Worm (Caenorhabditis elegans) whole organism, late embryonic: ENCODE data around the gene gsto-3.
A peak's percentile ranks its signal among the peaks of the same experiment; 100 is the strongest.

Experiments used
- C08G9.2 ChIP-seq: sonication (generic microtip); optimal IDR thresholded peaks from 2 replicates; lab custom pipeline; 2016; ENCODE audit warnings: mild to moderate bottlenecking, missing genetic modification characterization, moderate library complexity, missing compliant biosample characterization
- F13H6.1 ChIP-seq: sonication (generic microtip); optimal IDR thresholded peaks from 2 replicates; lab custom pipeline; 2016; ENCODE audit warnings: missing genetic modification characterization, missing compliant biosample characterization
- ahr-1 ChIP-seq: sonication (generic microtip); optimal IDR thresholded peaks from 2 replicates; lab custom pipeline; 2016; ENCODE audit warnings: missing genetic modification characterization, missing compliant biosample characterization
- ama-1 ChIP-seq: fragments of 150-350 bp; optimal IDR thresholded peaks from 2 replicates; lab custom pipeline; 2014
- ceh-22 ChIP-seq: sonication (generic microtip); optimal IDR thresholded peaks from 2 replicates; lab custom pipeline; 2017; ENCODE audit warnings: missing biosample characterization, missing genetic modification characterization
- ceh-24 ChIP-seq: sonication (generic microtip); optimal IDR thresholded peaks from 2 replicates; lab custom pipeline; 2016; ENCODE audit warnings: mild to moderate bottlenecking, missing genetic modification characterization, missing compliant biosample characterization
- ceh-30 ChIP-seq: fragments of 150-350 bp; optimal IDR thresholded peaks from 2 replicates; lab custom pipeline; 2014; ENCODE audit warnings: missing biosample characterization, missing genetic modification characterization
- ceh-31 ChIP-seq: sonication (generic microtip); optimal IDR thresholded peaks from 2 replicates; lab custom pipeline; 2016; ENCODE audit warnings: missing genetic modification characterization, missing compliant biosample characterization
- ceh-34 ChIP-seq: sonication (generic microtip); optimal IDR thresholded peaks from 2 replicates; lab custom pipeline; 2016; ENCODE audit warnings: mild to moderate bottlenecking, missing genetic modification characterization, missing compliant biosample characterization
- ceh-45 ChIP-seq: fragments of 200-800 bp; sonication (Bioruptor generic); IDR thresholded peaks from 2 replicates; pipeline ENCODE4 v1.3.6; 2022; ENCODE audit warnings: missing genetic modification reagents, missing genetic modification characterization, missing compliant biosample characterization
- ceh-48 ChIP-seq: sonication (generic microtip); optimal IDR thresholded peaks from 2 replicates; lab custom pipeline; 2016; ENCODE audit warnings: missing genetic modification characterization, inconsistent platforms, missing compliant biosample characterization
- dmd-4 ChIP-seq: sonication (generic microtip); optimal IDR thresholded peaks from 2 replicates; lab custom pipeline; 2016; ENCODE audit warnings: borderline replicate concordance, missing genetic modification characterization, missing compliant biosample characterization
- dve-1 ChIP-seq: sonication (generic microtip); optimal IDR thresholded peaks from 2 replicates; lab custom pipeline; 2017; ENCODE audit warnings: antibody characterized with exemption, mild to moderate bottlenecking, missing genetic modification characterization, missing compliant biosample characterization
- elt-4 ChIP-seq: sonication (generic microtip); optimal IDR thresholded peaks from 2 replicates; lab custom pipeline; 2016; ENCODE audit warnings: missing genetic modification characterization, missing compliant biosample characterization
- ets-4 ChIP-seq: sonication (generic microtip); optimal IDR thresholded peaks from 2 replicates; lab custom pipeline; 2016; ENCODE audit warnings: missing genetic modification characterization, missing compliant biosample characterization
- eyg-1 ChIP-seq: sonication (generic microtip); optimal IDR thresholded peaks from 2 replicates; lab custom pipeline; 2016; ENCODE audit warnings: missing genotype, missing genetic modification characterization, missing compliant biosample characterization
- fax-1 ChIP-seq: sonication (generic microtip); optimal IDR thresholded peaks from 2 replicates; lab custom pipeline; 2016; ENCODE audit warnings: missing genotype, missing genetic modification characterization, missing compliant biosample characterization
- fkh-6 ChIP-seq: sonication (generic microtip); optimal IDR thresholded peaks from 2 replicates; lab custom pipeline; 2016; ENCODE audit warnings: missing genetic modification characterization, missing compliant biosample characterization
- gmeb-2 ChIP-seq: sonication (generic microtip); optimal IDR thresholded peaks from 2 replicates; lab custom pipeline; 2016; ENCODE audit warnings: missing genetic modification characterization, inconsistent platforms, missing compliant biosample characterization
- hlh-13 ChIP-seq: fragments of 200-800 bp; sonication (Bioruptor generic); optimal IDR thresholded peaks from 2 replicates; lab custom pipeline; 2018; ENCODE audit warnings: mild to moderate bottlenecking, missing genetic modification characterization, missing compliant biosample characterization
- hlh-8 ChIP-seq: sonication (generic microtip); optimal IDR thresholded peaks from 2 replicates; lab custom pipeline; 2016; ENCODE audit warnings: missing genotype, missing genetic modification characterization, missing compliant biosample characterization
- lim-6 ChIP-seq: sonication (generic microtip); optimal IDR thresholded peaks from 2 replicates; lab custom pipeline; 2016; ENCODE audit warnings: missing genetic modification characterization, missing compliant biosample characterization
- nfya-1 ChIP-seq: sonication (generic microtip); optimal IDR thresholded peaks from 2 replicates; lab custom pipeline; 2017; ENCODE audit warnings: missing genetic modification characterization, mild to moderate bottlenecking, missing compliant biosample characterization, antibody characterized with exemption, moderate library complexity
- npax-4 ChIP-seq: sonication (generic microtip); optimal IDR thresholded peaks from 2 replicates; lab custom pipeline; 2016; ENCODE audit warnings: missing genetic modification characterization, missing compliant biosample characterization
- odd-2 ChIP-seq: sonication (generic microtip); optimal IDR thresholded peaks from 2 replicates; lab custom pipeline; 2017; ENCODE audit warnings: antibody characterized with exemption, mild to moderate bottlenecking, missing genetic modification characterization, missing compliant biosample characterization
- pag-3 ChIP-seq: sonication (generic microtip); optimal IDR thresholded peaks from 2 replicates; lab custom pipeline; 2016; ENCODE audit warnings: missing compliant biosample characterization, missing genetic modification characterization, borderline replicate concordance
- pat-9 ChIP-seq: fragments of 200-800 bp; sonication (Bioruptor generic); optimal IDR thresholded peaks from 2 replicates; lab custom pipeline; 2018; ENCODE audit warnings: mild to moderate bottlenecking, missing genetic modification characterization, moderate library complexity, missing compliant biosample characterization
- pha-4 ChIP-seq: fragments of 150-350 bp; optimal IDR thresholded peaks from 2 replicates; lab custom pipeline; 2018; ENCODE audit warnings: missing biosample characterization, missing genetic modification reagents, missing genetic modification characterization
- pqm-1 ChIP-seq: sonication (generic microtip); optimal IDR thresholded peaks from 2 replicates; lab custom pipeline; 2016; ENCODE audit warnings: missing genetic modification characterization, missing compliant biosample characterization
- pros-1 ChIP-seq: fragments of 150-350 bp; optimal IDR thresholded peaks from 2 replicates; lab custom pipeline; 2014; ENCODE audit warnings: missing biosample characterization, missing genetic modification reagents, missing genetic modification characterization
- ref-2 ChIP-seq: sonication (generic microtip); optimal IDR thresholded peaks from 2 replicates; lab custom pipeline; 2016; ENCODE audit warnings: missing genetic modification characterization, missing compliant biosample characterization
- syd-9 ChIP-seq: sonication (generic microtip); optimal IDR thresholded peaks from 2 replicates; lab custom pipeline; 2016; ENCODE audit warnings: mild to moderate bottlenecking, missing genetic modification characterization, moderate library complexity, missing compliant biosample characterization
- ttx-3 ChIP-seq: sonication (generic microtip); optimal IDR thresholded peaks from 2 replicates; lab custom pipeline; 2016; ENCODE audit warnings: missing genetic modification reagents, missing genetic modification characterization, missing compliant biosample characterization
- unc-42 ChIP-seq: sonication (generic microtip); optimal IDR thresholded peaks from 2 replicates; lab custom pipeline; 2016; ENCODE audit warnings: missing genotype, missing genetic modification characterization, missing compliant biosample characterization
- unc-55 ChIP-seq: sonication (generic microtip); optimal IDR thresholded peaks from 2 replicates; lab custom pipeline; 2017; ENCODE audit warnings: missing biosample characterization, missing genetic modification reagents, missing genetic modification characterization
- zip-5 ChIP-seq: sonication (generic microtip); optimal IDR thresholded peaks from 2 replicates; lab custom pipeline; 2016; ENCODE audit warnings: missing genetic modification characterization, missing compliant biosample characterization
- ztf-16 ChIP-seq: sonication (generic microtip); optimal IDR thresholded peaks from 2 replicates; lab custom pipeline; 2017; ENCODE audit warnings: missing genetic modification characterization, missing compliant biosample characterization

Gene gsto-3

DNA sequence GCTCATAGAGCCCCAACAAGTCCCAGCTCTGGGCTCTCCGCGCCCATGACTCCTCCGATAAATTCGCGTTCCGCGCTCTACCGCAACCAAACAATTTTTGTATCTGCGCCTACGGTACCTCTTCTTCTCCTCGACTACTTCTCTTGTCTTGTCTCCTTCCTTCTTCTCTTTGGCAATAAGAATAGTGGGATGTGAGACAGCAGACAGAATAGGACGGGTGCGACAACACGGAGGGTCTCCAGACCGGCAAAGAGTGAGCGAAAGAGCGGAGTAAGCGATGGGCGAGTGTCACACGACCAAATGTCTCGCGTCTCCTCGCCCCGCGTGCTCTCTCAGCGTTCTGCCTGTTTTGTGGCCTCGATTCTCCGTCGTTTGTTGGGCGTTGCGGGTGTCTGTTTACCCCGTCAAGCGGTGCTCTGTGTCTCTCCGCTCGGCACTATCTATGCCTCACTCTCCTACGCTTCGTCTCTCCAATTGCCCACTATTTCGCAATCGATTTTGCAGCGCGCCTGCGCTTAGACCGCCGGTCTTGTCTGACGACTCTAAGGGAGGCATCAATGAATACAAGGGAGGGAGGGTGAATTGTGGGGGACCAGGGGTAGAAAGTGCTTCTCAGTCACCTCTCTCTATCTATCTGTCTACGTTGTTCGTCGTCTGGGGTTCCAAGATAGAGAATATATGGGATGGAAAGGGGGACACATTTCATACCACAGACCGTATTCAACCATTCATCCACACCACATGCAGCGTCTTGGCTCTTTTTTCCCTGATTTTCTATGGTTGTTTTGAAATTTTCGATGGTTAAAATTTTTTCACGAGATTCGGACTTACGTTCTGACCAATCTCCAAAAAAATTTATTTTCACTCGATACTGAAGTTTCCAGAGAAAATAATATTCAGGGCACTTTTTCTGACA is 26.3 kb downstream of the gsto-3 start, which contains the start of gene gei-4 (continued):
- peak; percentile 93 for TF ChIP-seq ceh-31 (tag; lab: Kevin White, UChicago)
- TF ChIP-seq pag-3 (tag; lab: Kevin White, UChicago), result no peak
- peak; percentile 59 for TF ChIP-seq ets-4
- no peak for TF ChIP-seq odd-2 (tag; lab: Kevin White, UChicago)
- TF ChIP-seq eyg-1 (tag; lab: Kevin White, UChicago), result no peak
- TF ChIP-seq pha-4 (tag; lab: Kevin White, UChicago), result no peak
- TF ChIP-seq pqm-1 (tag; lab: Kevin White, UChicago), result no peak
- no peak for TF ChIP-seq zip-5 (tag; lab: Kevin White, UChicago)
- TF ChIP-seq ttx-3, result no peak
- TF ChIP-seq ztf-16 (tag; lab: Kevin White, UChicago), result no peak
- no peak for TF ChIP-seq pat-9 (tag; lab: Kevin White, UChicago)
- TF ChIP-seq fax-1 (tag; lab: Kevin White, UChicago), result no peak
- TF ChIP-seq gmeb-2 (tag; lab: Kevin White, UChicago), result no peak
- TF ChIP-seq ceh-48 (tag; lab: Kevin White, UChicago), result peak; percentile 97
- peak; percentile 93 for TF ChIP-seq ceh-34
- peak; percentile 47 for TF ChIP-seq ceh-22 (tag; lab: Kevin White, UChicago)
- TF ChIP-seq unc-42 (tag; lab: Kevin White, UChicago), result peak; percentile 32
- TF ChIP-seq C08G9.2 (tag; lab: Kevin White, UChicago), result peak; percentile 45
- TF ChIP-seq ceh-24, result no peak
- TF ChIP-seq ceh-45 (GFP tag; lab: Robert Waterston, UW), result no peak
- TF ChIP-seq npax-4 (tag; lab: Kevin White, UChicago), result no peak
- TF ChIP-seq F13H6.1 (tag; lab: Kevin White, UChicago), result peak; percentile 76
- TF ChIP-seq elt-4 (tag; lab: Kevin White, UChicago), result no peak
- peak; percentile 2 for TF ChIP-seq dve-1 (tag; lab: Kevin White, UChicago)
- peak; percentile 31 for TF ChIP-seq ceh-30 (tag; lab: Kevin White, UChicago)
- TF ChIP-seq ama-1, result peak; percentile 59
- peak; percentile 82 for TF ChIP-seq pros-1 (tag; lab: Kevin White, UChicago)
- TF ChIP-seq lim-6 (tag; lab: Kevin White, UChicago), result no peak
- peak; percentile 78 for TF ChIP-seq ref-2 (tag; lab: Kevin White, UChicago)
- peak; percentile 95 for TF ChIP-seq unc-55 (GFP tag; lab: Kevin White, UChicago)
- TF ChIP-seq dmd-4 (tag; lab: Kevin White, UChicago), result no peak
- no peak for TF ChIP-seq fkh-6 (tag; lab: Kevin White, UChicago)
- TF ChIP-seq nfya-1 (tag; lab: Kevin White, UChicago), result peak; percentile 85
- peak; percentile 71 for TF ChIP-seq syd-9 (tag; lab: Kevin White, UChicago)

DNA sequence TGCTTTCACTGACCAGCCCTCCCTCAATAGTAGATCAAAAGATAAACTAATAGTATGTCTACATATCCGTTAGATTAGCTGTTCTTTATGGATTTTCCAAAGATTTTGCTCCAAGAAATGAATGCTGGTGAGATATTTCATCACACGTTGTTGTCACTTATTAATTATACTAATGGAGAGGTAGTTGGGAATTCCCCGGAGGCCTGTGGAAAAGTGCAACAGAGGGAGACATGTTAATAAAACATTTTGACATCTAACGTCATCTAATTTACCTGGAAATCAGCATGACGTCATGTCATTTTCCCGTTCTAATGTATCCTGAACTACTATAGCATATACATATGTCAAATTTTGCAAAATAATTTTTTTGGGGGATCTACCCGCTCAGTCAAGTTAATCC is 28.1 kb downstream of the gsto-3 start:
- TF ChIP-seq ahr-1 (tag; lab: Kevin White, UChicago) (no peak), ttx-3 (no peak), pag-3 (tag; lab: Kevin White, UChicago) (no peak), ztf-16 (tag; lab: Kevin White, UChicago) (no peak), hlh-8 (tag; lab: Kevin White, UChicago) (no peak), hlh-13 (GFP tag; lab: Kevin White, UChicago) (no peak), dve-1 (tag; lab: Kevin White, UChicago) (no peak), ref-2 (tag; lab: Kevin White, UChicago) (no peak)
